Fruit fly (Drosophila melanogaster) whole organism, embryonic: ENCODE results near the gene SmD2.
A peak's percentile ranks its signal among the peaks of the same experiment; 100 is the strongest.

Source experiments
- Bdp1 ChIP-seq: fragments of 200-800 bp; sonication (Bioruptor generic); optimal IDR thresholded peaks from 3 replicates; lab custom pipeline; 2016; ENCODE audit warnings: missing biosample characterization, missing genetic modification characterization
- CG10267 ChIP-seq: fragments of 200-800 bp; sonication (Bioruptor generic); optimal IDR thresholded peaks from 2 replicates; lab custom pipeline; 2018; ENCODE audit warnings: missing biosample characterization, mild to moderate bottlenecking, missing genetic modification characterization, moderate library complexity
- CG11695 ChIP-seq: fragments of 200-800 bp; sonication (Bioruptor generic); IDR thresholded peaks from 3 replicates; pipeline ENCODE4 v1.3.6; 2022; ENCODE audit warnings: missing biosample characterization, missing genetic modification characterization
- CG12071 ChIP-seq: fragments of 200-800 bp; sonication (Bioruptor generic); optimal IDR thresholded peaks from 3 replicates; lab custom pipeline; 2018; ENCODE audit warnings: missing biosample characterization, mild to moderate bottlenecking, missing genetic modification characterization
- CG1603 ChIP-seq: fragments of 200-800 bp; sonication (Bioruptor generic); optimal IDR thresholded peaks from 2 replicates; lab custom pipeline; 2019; ENCODE audit warnings: missing biosample characterization, mild to moderate bottlenecking, missing genetic modification characterization, moderate library complexity
- CG16863 ChIP-seq: fragments of 200-800 bp; sonication (Bioruptor generic); optimal IDR thresholded peaks from 3 replicates; lab custom pipeline; 2016; ENCODE audit warnings: missing biosample characterization, missing genetic modification characterization
- CG17361 ChIP-seq: fragments of 200-800 bp; sonication (Bioruptor generic); IDR thresholded peaks from 3 replicates; pipeline ENCODE4 v1.3.6; 2022; ENCODE audit warnings: missing biosample characterization, missing genetic modification characterization
- CG17568 ChIP-seq: fragments of 200-800 bp; sonication (Bioruptor generic); optimal IDR thresholded peaks from 2 replicates; lab custom pipeline; 2018; ENCODE audit warnings: missing biosample characterization, mild to moderate bottlenecking, missing genetic modification characterization, moderate library complexity
- CG17829 ChIP-seq: fragments of 200-800 bp; optimal IDR thresholded peaks from 2 replicates; lab custom pipeline; 2019; ENCODE audit warnings: missing biosample characterization, mild to moderate bottlenecking, missing genetic modification characterization, moderate library complexity
- CG17912 ChIP-seq: fragments of 200-800 bp; sonication (Bioruptor generic); optimal IDR thresholded peaks from 2 replicates; lab custom pipeline; 2018; ENCODE audit warnings: missing biosample characterization, mild to moderate bottlenecking, missing genetic modification characterization
- CG31224 ChIP-seq: fragments of 200-800 bp; sonication (Bioruptor generic); IDR thresholded peaks from 2 replicates; pipeline ENCODE4 v1.3.6; 2022; ENCODE audit warnings: missing biosample characterization, missing genetic modification characterization
- CG31441 ChIP-seq: fragments of 200-800 bp; sonication (Bioruptor generic); IDR thresholded peaks from 2 replicates; pipeline ENCODE4 v1.3.6; 2022; ENCODE audit warnings: missing biosample characterization, missing genetic modification characterization
- CG34224 ChIP-seq: fragments of 200-800 bp; sonication (Bioruptor generic); IDR thresholded peaks from 3 replicates; pipeline ENCODE4 v1.3.6; 2022; ENCODE audit warnings: missing biosample characterization, missing genetic modification characterization; ENCODE audit not compliant: partially characterized antibody
- CG6654 ChIP-seq: fragments of 200-800 bp; sonication (Bioruptor generic); optimal IDR thresholded peaks from 2 replicates; lab custom pipeline; 2017; ENCODE audit warnings: missing biosample characterization, mild to moderate bottlenecking, missing genetic modification characterization
- CG6689 ChIP-seq: fragments of 200-800 bp; sonication (Bioruptor generic); IDR thresholded peaks from 2 replicates; pipeline ENCODE4 v1.3.6; 2022; ENCODE audit warnings: missing biosample characterization, missing genetic modification characterization
- D ChIP-seq, 2 experiments: fragments of 200-800 bp in 1 of 2; fragments of >200 bp in 1 of 2; sonication (Bioruptor generic) in 1 of 2; optimal IDR thresholded peaks; 2 replicates in 1 of 2; 3 replicates in 1 of 2; lab custom pipeline; 2017; ENCODE audit warnings: mild to moderate bottlenecking in 1 of 2, missing biosample characterization in 1 of 2, missing genetic modification characterization in 1 of 2, missing genetic modification reagents in 1 of 2
- HLH54F ChIP-seq: fragments of 200-800 bp; sonication (Bioruptor generic); optimal IDR thresholded peaks from 3 replicates; lab custom pipeline; 2016; ENCODE audit warnings: missing biosample characterization, missing genetic modification characterization
- Hey ChIP-seq: fragments of 200-800 bp; sonication (Bioruptor generic); optimal IDR thresholded peaks from 3 replicates; lab custom pipeline; 2018; ENCODE audit warnings: missing biosample characterization, mild to moderate bottlenecking, missing genetic modification characterization
- Med ChIP-seq: fragments of 200-800 bp; sonication (Bioruptor generic); peaks from one replicate; lab custom pipeline; 2016; ENCODE audit warnings: missing biosample characterization, missing genetic modification characterization, mild to moderate bottlenecking, inconsistent platforms, moderate library complexity
- Meics ChIP-seq: fragments of 200-800 bp; sonication (Bioruptor generic); optimal IDR thresholded peaks from 2 replicates; lab custom pipeline; 2017; ENCODE audit warnings: missing biosample characterization, mild to moderate bottlenecking, missing genetic modification characterization
- Six4 ChIP-seq: fragments of 200-800 bp; sonication (Bioruptor generic); optimal IDR thresholded peaks from 2 replicates; lab custom pipeline; 2016; ENCODE audit warnings: missing biosample characterization, missing genetic modification characterization
- Trl ChIP-seq, 3 experiments: fragments of >200 bp in 2 of 3; fragments of 200-800 bp in 1 of 3; sonication (Bioruptor generic) in 1 of 3; optimal IDR thresholded peaks; 2 replicates in 1 of 3; 3 replicates in 2 of 3; lab custom pipeline; 2016 to 2017; ENCODE audit warnings: missing biosample characterization in 1 of 3, missing genetic modification characterization in 1 of 3
- Vsx1 ChIP-seq: fragments of 200-800 bp; sonication (Bioruptor generic); optimal IDR thresholded peaks from 2 replicates; lab custom pipeline; 2017; ENCODE audit warnings: missing biosample characterization, mild to moderate bottlenecking, missing genetic modification characterization, missing genetic modification reagents
- YL-1 ChIP-seq: fragments of 200-800 bp; sonication (Bioruptor generic); optimal IDR thresholded peaks from 3 replicates; lab custom pipeline; 2017; ENCODE audit warnings: missing biosample characterization, mild to moderate bottlenecking, missing genetic modification characterization
- az2 ChIP-seq: fragments of 200-800 bp; sonication (Bioruptor generic); optimal IDR thresholded peaks from 3 replicates; lab custom pipeline; 2016; ENCODE audit warnings: missing biosample characterization, missing genetic modification characterization
- bsh ChIP-seq, 2 experiments: fragments of 200-800 bp; sonication (Bioruptor generic); optimal IDR thresholded peaks; 2 replicates each; lab custom pipeline; 2017 to 2018; ENCODE audit warnings: mild to moderate bottlenecking in 2 of 2, missing biosample characterization in 2 of 2, missing genetic modification characterization in 2 of 2, moderate library complexity in 1 of 2
- btn ChIP-seq: fragments of 200-800 bp; sonication (Bioruptor generic); optimal IDR thresholded peaks from 2 replicates; lab custom pipeline; 2016; ENCODE audit warnings: missing biosample characterization, missing genetic modification characterization
- ci ChIP-seq: fragments of 200-800 bp; sonication (Bioruptor generic); IDR thresholded peaks from 3 replicates; pipeline ENCODE4 v1.3.6; 2022; ENCODE audit warnings: missing biosample characterization, missing genetic modification characterization
- crol ChIP-seq: fragments of 200-800 bp; sonication (Bioruptor generic); IDR thresholded peaks from 2 replicates; pipeline ENCODE4 v1.3.6; 2022; ENCODE audit warnings: missing biosample characterization, missing genetic modification characterization
- fd96Cb ChIP-seq: fragments of 200-800 bp; sonication (Bioruptor generic); optimal IDR thresholded peaks from 2 replicates; lab custom pipeline; 2018; ENCODE audit warnings: missing biosample characterization, mild to moderate bottlenecking, missing genetic modification characterization, moderate library complexity
- gcm ChIP-seq: fragments of 200-800 bp; sonication (Bioruptor generic); optimal IDR thresholded peaks from 2 replicates; lab custom pipeline; 2019; ENCODE audit warnings: missing biosample characterization, mild to moderate bottlenecking, missing genetic modification characterization, moderate library complexity
- ind ChIP-seq: fragments of 200-800 bp; sonication (Bioruptor generic); optimal IDR thresholded peaks from 3 replicates; lab custom pipeline; 2016; ENCODE audit warnings: missing biosample characterization, missing genetic modification characterization
- jumu ChIP-seq: fragments of 200-800 bp; sonication (Bioruptor generic); optimal IDR thresholded peaks from 3 replicates; lab custom pipeline; 2016; ENCODE audit warnings: missing biosample characterization, missing genetic modification characterization
- kay ChIP-seq: fragments of 200-800 bp; sonication (Bioruptor generic); optimal IDR thresholded peaks from 2 replicates; lab custom pipeline; 2016; ENCODE audit warnings: missing biosample characterization, missing genetic modification characterization
- lmd ChIP-seq: fragments of 200-800 bp; sonication (Bioruptor generic); IDR thresholded peaks from 2 replicates; pipeline ENCODE4 v1.3.6; 2022; ENCODE audit warnings: missing biosample characterization, missing genetic modification characterization
- nerfin-1 ChIP-seq: fragments of 200-800 bp; sonication (Bioruptor generic); optimal IDR thresholded peaks from 3 replicates; lab custom pipeline; 2019; ENCODE audit warnings: missing biosample characterization, mild to moderate bottlenecking, missing genetic modification characterization, moderate library complexity
- nmo ChIP-seq: fragments of 200-800 bp; sonication (Bioruptor generic); optimal IDR thresholded peaks from 2 replicates; lab custom pipeline; 2018; ENCODE audit warnings: missing biosample characterization, mild to moderate bottlenecking, missing genetic modification characterization, moderate library complexity
- phol ChIP-seq: fragments of 200-800 bp; sonication (Bioruptor generic); optimal IDR thresholded peaks from 3 replicates; lab custom pipeline; 2018; ENCODE audit warnings: missing biosample characterization, mild to moderate bottlenecking, missing genetic modification characterization, moderate library complexity
- sc ChIP-seq, 3 experiments: fragments of >200 bp in 2 of 3; fragments of 200-800 bp in 1 of 3; sonication (Bioruptor generic) in 1 of 3; optimal IDR thresholded peaks; 2 replicates in 2 of 3; 3 replicates in 1 of 3; lab custom pipeline; 2017; ENCODE audit warnings: mild to moderate bottlenecking in 1 of 3, missing biosample characterization in 1 of 3, missing genetic modification characterization in 1 of 3, missing genetic modification reagents in 1 of 3
- sens ChIP-seq: fragments of 200-800 bp; sonication (Bioruptor generic); peaks from one replicate; lab custom pipeline; 2016; ENCODE audit warnings: missing biosample characterization, missing genetic modification characterization
- sens-2 ChIP-seq: fragments of 200-800 bp; sonication (Bioruptor generic); IDR thresholded peaks from 2 replicates; pipeline ENCODE4 v1.3.6; 2022; ENCODE audit warnings: missing biosample characterization, missing genetic modification characterization
- slp2 ChIP-seq: fragments of 200-800 bp; sonication (Bioruptor generic); optimal IDR thresholded peaks from 2 replicates; lab custom pipeline; 2016; ENCODE audit warnings: missing biosample characterization, missing genetic modification characterization
- sr ChIP-seq: fragments of 200-800 bp; sonication (Bioruptor generic); IDR thresholded peaks from 3 replicates; pipeline ENCODE4 v1.3.6; 2022; ENCODE audit warnings: missing biosample characterization, missing genetic modification characterization
- stc ChIP-seq: fragments of 200-800 bp; sonication (Bioruptor generic); IDR thresholded peaks from 2 replicates; pipeline ENCODE4 v1.3.6; 2022; ENCODE audit warnings: missing biosample characterization, missing genetic modification characterization
- tio ChIP-seq: fragments of 200-800 bp; sonication (Bioruptor generic); optimal IDR thresholded peaks from 2 replicates; lab custom pipeline; 2017; ENCODE audit warnings: missing biosample characterization, missing genetic modification characterization, inconsistent platforms
- vvl ChIP-seq: fragments of 200-800 bp; sonication (Bioruptor generic); IDR thresholded peaks from 2 replicates; pipeline ENCODE4 v1.3.6; 2022; ENCODE audit warnings: missing biosample characterization, missing genetic modification characterization
- zf30C ChIP-seq: fragments of 200-800 bp; sonication (Bioruptor generic); optimal IDR thresholded peaks from 3 replicates; lab custom pipeline; 2018; ENCODE audit warnings: missing biosample characterization, mild to moderate bottlenecking, missing genetic modification characterization

The SmD2 gene

dm6 chr3R:6352893-6353623, 7.3 kb upstream of the SmD2 start (continued):
- TF ChIP-seq Bdp1 (GFP tag; lab: Kevin White, UChicago) (no peak), slp2 (GFP tag; lab: Kevin White, UChicago) (no peak), CG6654 (GFP tag; lab: Kevin White, UChicago) (peak; percentile 41), CG16863 (GFP tag; lab: Kevin White, UChicago) (no peak), nmo (GFP tag; lab: Kevin White, UChicago) (peak; percentile 49), Hey (tag; lab: Kevin White, UChicago) (no peak), CG17361 (GFP tag; lab: Robert Waterston, UW) (peak; percentile 49; the same call in 2 of the 3 replicates), CG17912 (no peak), crol (GFP tag; lab: Robert Waterston, UW) (peak; percentile 87), tio (no peak), HLH54F (GFP tag; lab: Kevin White, UChicago) (no peak), CG11695 (0 out of 3 replicates have a peak, but pooled peaks have one; percentile 19), CG31224 (peak; percentile 32; the same call in 1 of the 2 replicates), CG17568 (GFP tag; lab: Kevin White, UChicago) (peak; percentile 7), stc (0 out of 2 replicates have a peak, but pooled peaks have one; percentile 10), kay (GFP tag; lab: Kevin White, UChicago) (peak; percentile 2), D (optimal IDR thresholded peaks at IDR 0.05; lab: Kevin White, UChicago) (no peak), D (GFP tag; optimal IDR thresholded peaks at IDR 0.05; lab: Kevin White, UChicago) (peak; percentile 58), CG12071 (GFP tag; lab: Kevin White, UChicago) (peak; percentile 8), Trl (optimal IDR thresholded peaks at IDR 0.05; lab: Kevin White, UChicago) (peak in 1 of 2 experiments; percentile 37), Trl (GFP tag; optimal IDR thresholded peaks at IDR 0.05; lab: Kevin White, UChicago) (no peak), btn (GFP tag; lab: Kevin White, UChicago) (no peak), az2 (GFP tag; lab: Kevin White, UChicago) (peak; percentile 25), bsh (GFP tag; optimal IDR thresholded peaks at IDR 0.05; lab: Kevin White, UChicago) (peak in 1 of 2 experiments; percentile 16), CG10267 (tag; lab: Kevin White, UChicago) (peak; percentile 21), sr (GFP tag; lab: Robert Waterston, UW) (peak; percentile 95), lmd (GFP tag; lab: Robert Waterston, UW) (0 out of 2 replicates have a peak, but pooled peaks have one; percentile 7), sc (optimal IDR thresholded peaks at IDR 0.05; lab: Kevin White, UChicago) (no peak), sc (GFP tag; optimal IDR thresholded peaks at IDR 0.05; lab: Kevin White, UChicago) (peak; percentile 9), Meics (GFP tag; lab: Kevin White, UChicago) (peak; percentile 32), gcm (GFP tag; lab: Kevin White, UChicago) (no peak), YL-1 (GFP tag; lab: Kevin White, UChicago) (no peak), jumu (GFP tag; lab: Kevin White, UChicago) (peak; percentile 4), Vsx1 (GFP tag; lab: Kevin White, UChicago) (no peak), CG1603 (tag; lab: Kevin White, UChicago) (peak; percentile 33), CG17829 (tag; lab: Kevin White, UChicago) (peak; percentile 29), CG34224 (GFP tag; lab: Robert Waterston, UW) (no peak), Med (GFP tag; lab: Kevin White, UChicago) (peak; percentile 54), CG6689 (peak; percentile 39; the same call in 1 of the 2 replicates), vvl (GFP tag; lab: Robert Waterston, UW) (0 out of 2 replicates have a peak, but pooled peaks have one; percentile 9), sens (GFP tag; lab: Kevin White, UChicago) (peak; percentile 82), sens-2 (GFP tag; lab: Robert Waterston, UW) (no peak), Six4 (GFP tag; lab: Kevin White, UChicago) (no peak), phol (tag; lab: Kevin White, UChicago) (peak; percentile 65), zf30C (GFP tag; lab: Kevin White, UChicago) (no peak), ind (GFP tag; lab: Kevin White, UChicago) (peak; percentile 2), ci (GFP tag; lab: Robert Waterston, UW) (peak; percentile 40; the same call in 2 of the 3 replicates), nerfin-1 (tag; lab: Kevin White, UChicago) (peak; percentile 35), fd96Cb (tag; lab: Kevin White, UChicago) (peak; percentile 30), CG31441 (GFP tag; lab: Robert Waterston, UW) (peak; percentile 29; the same call in 1 of the 2 replicates)
